Fruit fly (Drosophila melanogaster) whole organism, embryonic: ENCODE measurements around the gene CG18598.
A peak's percentile ranks its signal among the peaks of the same experiment; 100 is the strongest.

Experiments used
- Ada2b ChIP-seq: fragments of 200-800 bp; sonication (Bioruptor generic); IDR thresholded peaks from 2 replicates; pipeline ENCODE4 v1.3.6; 2022; ENCODE audit warnings: missing biosample characterization, missing genetic modification characterization
- Aef1 ChIP-seq: fragments of 200-800 bp; sonication (Bioruptor generic); IDR thresholded peaks from 3 replicates; pipeline ENCODE4 v1.3.6; 2022; ENCODE audit warnings: missing biosample characterization, missing genetic modification characterization
- CG11398 ChIP-seq: fragments of 200-800 bp; sonication (Bioruptor generic); optimal IDR thresholded peaks from 2 replicates; lab custom pipeline; 2016; ENCODE audit warnings: missing biosample characterization, missing genetic modification characterization
- CG11695 ChIP-seq: fragments of 200-800 bp; sonication (Bioruptor generic); IDR thresholded peaks from 3 replicates; pipeline ENCODE4 v1.3.6; 2022; ENCODE audit warnings: missing biosample characterization, missing genetic modification characterization
- CG12104 ChIP-seq: fragments of 200-800 bp; sonication (Bioruptor generic); optimal IDR thresholded peaks from 3 replicates; lab custom pipeline; 2016; ENCODE audit warnings: missing biosample characterization, missing genetic modification characterization
- CG15073 ChIP-seq: fragments of 200-800 bp; sonication (Bioruptor generic); optimal IDR thresholded peaks from 2 replicates; lab custom pipeline; 2016; ENCODE audit warnings: missing biosample characterization, missing genetic modification characterization
- CG15269 ChIP-seq: fragments of 200-800 bp; sonication (Bioruptor generic); optimal IDR thresholded peaks from 2 replicates; lab custom pipeline; 2018; ENCODE audit warnings: missing biosample characterization, mild to moderate bottlenecking, missing genetic modification characterization, moderate library complexity
- CG1603 ChIP-seq: fragments of 200-800 bp; sonication (Bioruptor generic); optimal IDR thresholded peaks from 2 replicates; lab custom pipeline; 2019; ENCODE audit warnings: missing biosample characterization, mild to moderate bottlenecking, missing genetic modification characterization, moderate library complexity
- CG17186 ChIP-seq: fragments of 200-800 bp; sonication (Bioruptor generic); optimal IDR thresholded peaks from 3 replicates; lab custom pipeline; 2017; ENCODE audit warnings: missing biosample characterization, missing genetic modification reagents, missing genetic modification characterization
- CG17328 ChIP-seq: fragments of 200-800 bp; sonication (Bioruptor generic); IDR thresholded peaks from 2 replicates; pipeline ENCODE4 v1.3.6; 2022; ENCODE audit warnings: missing biosample characterization, missing genetic modification characterization
- CG17361 ChIP-seq: fragments of 200-800 bp; sonication (Bioruptor generic); IDR thresholded peaks from 3 replicates; pipeline ENCODE4 v1.3.6; 2022; ENCODE audit warnings: missing biosample characterization, missing genetic modification characterization
- CG17612 ChIP-seq: fragments of 200-800 bp; sonication (Bioruptor generic); IDR thresholded peaks from 2 replicates; pipeline ENCODE4 v1.3.6; 2022; ENCODE audit warnings: missing biosample characterization, missing genetic modification characterization
- CG1792 ChIP-seq: fragments of 200-800 bp; sonication (Bioruptor generic); optimal IDR thresholded peaks from 2 replicates; lab custom pipeline; 2016; ENCODE audit warnings: missing biosample characterization, missing genetic modification characterization
- CG18262 ChIP-seq: fragments of 200-800 bp; optimal IDR thresholded peaks from 3 replicates; lab custom pipeline; 2019; ENCODE audit warnings: missing biosample characterization, mild to moderate bottlenecking, missing genetic modification characterization, moderate library complexity
- CG3065 ChIP-seq: fragments of 200-800 bp; sonication (Bioruptor generic); optimal IDR thresholded peaks from 2 replicates; lab custom pipeline; 2016; ENCODE audit warnings: missing biosample characterization, missing genetic modification characterization
- CG3163 ChIP-seq: fragments of 200-800 bp; sonication (Bioruptor generic); optimal IDR thresholded peaks from 3 replicates; lab custom pipeline; 2016; ENCODE audit warnings: missing biosample characterization, missing genetic modification characterization
- CG4328 ChIP-seq: fragments of 200-800 bp; sonication (Bioruptor generic); optimal IDR thresholded peaks from 3 replicates; lab custom pipeline; 2017; ENCODE audit warnings: missing biosample characterization, missing genetic modification reagents, missing genetic modification characterization
- CG43689 ChIP-seq: fragments of 200-800 bp; sonication (Bioruptor generic); IDR thresholded peaks from 2 replicates; pipeline ENCODE4 v1.3.6; 2022; ENCODE audit warnings: missing biosample characterization, missing genetic modification characterization
- CG4617 ChIP-seq: fragments of 200-800 bp; sonication (Bioruptor generic); optimal IDR thresholded peaks from 3 replicates; lab custom pipeline; 2016; ENCODE audit warnings: missing biosample characterization, missing genetic modification characterization, borderline replicate concordance
- CG4707 ChIP-seq: fragments of 200-800 bp; sonication (Bioruptor generic); optimal IDR thresholded peaks from 2 replicates; lab custom pipeline; 2018; ENCODE audit warnings: missing biosample characterization, mild to moderate bottlenecking, missing genetic modification characterization, moderate library complexity
- CG5180 ChIP-seq: fragments of 200-800 bp; sonication (Bioruptor generic); optimal IDR thresholded peaks from 3 replicates; lab custom pipeline; 2017; ENCODE audit warnings: missing biosample characterization, missing genetic modification characterization, mild to moderate bottlenecking, moderate library complexity, missing genetic modification reagents
- CG6683 ChIP-seq: fragments of 200-800 bp; sonication (Bioruptor generic); optimal IDR thresholded peaks from 2 replicates; lab custom pipeline; 2017; ENCODE audit warnings: missing biosample characterization, mild to moderate bottlenecking, missing genetic modification characterization, missing genetic modification reagents
- CG7839 ChIP-seq: fragments of 200-800 bp; sonication (Bioruptor generic); optimal IDR thresholded peaks from 3 replicates; lab custom pipeline; 2018; ENCODE audit warnings: missing biosample characterization, mild to moderate bottlenecking, missing genetic modification characterization, moderate library complexity
- CG8281 ChIP-seq: fragments of 200-800 bp; sonication (Bioruptor generic); optimal IDR thresholded peaks from 2 replicates; lab custom pipeline; 2018; ENCODE audit warnings: missing biosample characterization, mild to moderate bottlenecking, missing genetic modification characterization, moderate library complexity
- CG8924 ChIP-seq: fragments of 200-800 bp; optimal IDR thresholded peaks from 3 replicates; lab custom pipeline; 2019; ENCODE audit warnings: missing biosample characterization, mild to moderate bottlenecking, missing genetic modification characterization, moderate library complexity
- Dbx ChIP-seq: fragments of 200-800 bp; sonication (Bioruptor generic); IDR thresholded peaks from 3 replicates; pipeline ENCODE4 v1.3.6; 2022; ENCODE audit warnings: missing biosample characterization, missing genetic modification characterization
- Dll ChIP-seq: fragments of 200-800 bp; sonication (Bioruptor generic); IDR thresholded peaks from 4 replicates; pipeline ENCODE4 v1.3.6; 2022; ENCODE audit warnings: missing biosample characterization, missing genetic modification characterization; ENCODE audit not compliant: partially characterized antibody
- E2f1 ChIP-seq: fragments of 200-800 bp; sonication (Bioruptor generic); IDR thresholded peaks from 2 replicates; pipeline ENCODE4 v1.3.6; 2022; ENCODE audit warnings: missing biosample characterization, missing genetic modification characterization
- Ets65A ChIP-seq: fragments of 200-800 bp; sonication (Bioruptor generic); peaks from one replicate; lab custom pipeline; 2016; ENCODE audit warnings: missing biosample characterization, missing genetic modification characterization
- Fer2 ChIP-seq: fragments of 200-800 bp; sonication (Bioruptor generic); optimal IDR thresholded peaks from 2 replicates; lab custom pipeline; 2018; ENCODE audit warnings: missing biosample characterization, mild to moderate bottlenecking, missing genetic modification characterization, moderate library complexity
- H15 ChIP-seq: fragments of 200-800 bp; sonication (Bioruptor generic); IDR thresholded peaks from 3 replicates; pipeline ENCODE4 v1.3.6; 2022; ENCODE audit warnings: missing biosample characterization, missing genetic modification characterization
- Hmx ChIP-seq: fragments of 200-800 bp; sonication (Bioruptor generic); optimal IDR thresholded peaks from 2 replicates; lab custom pipeline; 2016; ENCODE audit warnings: missing biosample characterization, missing genetic modification characterization
- Hr78 ChIP-seq, 2 experiments: fragments of 200-800 bp in 1 of 2; fragments of >200 bp in 1 of 2; sonication (Bioruptor generic) in 1 of 2; optimal IDR thresholded peaks; 2 replicates each; lab custom pipeline; 2017 to 2019; ENCODE audit warnings: missing biosample characterization in 2 of 2, missing genetic modification characterization in 2 of 2, mild to moderate bottlenecking in 1 of 2, moderate library complexity in 1 of 2
- Kr ChIP-seq: fragments of 200-800 bp; sonication (Bioruptor generic); optimal IDR thresholded peaks from 2 replicates; lab custom pipeline; 2017; ENCODE audit warnings: missing biosample characterization, mild to moderate bottlenecking, missing genetic modification characterization
- Meics ChIP-seq: fragments of 200-800 bp; sonication (Bioruptor generic); optimal IDR thresholded peaks from 2 replicates; lab custom pipeline; 2017; ENCODE audit warnings: missing biosample characterization, mild to moderate bottlenecking, missing genetic modification characterization
- Sin3A ChIP-seq: fragments of >200 bp; optimal IDR thresholded peaks from 2 replicates; lab custom pipeline; 2018
- Usf ChIP-seq: fragments of 200-800 bp; sonication (Bioruptor generic); optimal IDR thresholded peaks from 2 replicates; lab custom pipeline; 2017; ENCODE audit warnings: missing genotype, missing biosample characterization, missing genetic modification characterization
- crp ChIP-seq, 2 experiments: fragments of 200-800 bp; sonication (Bioruptor generic); optimal IDR thresholded peaks; 2 replicates in 1 of 2; 3 replicates in 1 of 2; lab custom pipeline; 2017; ENCODE audit warnings: missing biosample characterization in 2 of 2, missing genetic modification characterization in 2 of 2, mild to moderate bottlenecking in 1 of 2, moderate library complexity in 1 of 2
- eve ChIP-seq, 2 experiments: fragments of >200 bp; optimal IDR thresholded peaks; 2 replicates each; lab custom pipeline; 2017; ENCODE audit warnings: missing biosample characterization in 2 of 2, missing genetic modification characterization in 2 of 2
- grn ChIP-seq: fragments of 200-800 bp; sonication (Bioruptor generic); optimal IDR thresholded peaks from 3 replicates; lab custom pipeline; 2017; ENCODE audit warnings: missing biosample characterization, missing genetic modification characterization
- hkb ChIP-seq, 2 experiments: fragments of 200-800 bp in 1 of 2; fragments of >200 bp in 1 of 2; sonication (Bioruptor generic) in 1 of 2; IDR thresholded peaks in 1 of 2; optimal IDR thresholded peaks in 1 of 2; 2 replicates each; pipeline versions ENCODE4 v1.3.6 to Lab custom; 2017 to 2022; ENCODE audit warnings: missing biosample characterization in 1 of 2, missing genetic modification characterization in 1 of 2
- mirr ChIP-seq: fragments of 200-800 bp; sonication (Bioruptor generic); optimal IDR thresholded peaks from 3 replicates; lab custom pipeline; 2018; ENCODE audit warnings: missing biosample characterization, mild to moderate bottlenecking, missing genetic modification characterization
- schlank ChIP-seq: fragments of 200-800 bp; sonication (Bioruptor generic); optimal IDR thresholded peaks from 2 replicates; lab custom pipeline; 2018; ENCODE audit warnings: missing biosample characterization, mild to moderate bottlenecking, missing genetic modification characterization
- sens ChIP-seq: fragments of 200-800 bp; sonication (Bioruptor generic); peaks from one replicate; lab custom pipeline; 2016; ENCODE audit warnings: missing biosample characterization, missing genetic modification characterization
- slp2 ChIP-seq: fragments of 200-800 bp; sonication (Bioruptor generic); optimal IDR thresholded peaks from 2 replicates; lab custom pipeline; 2016; ENCODE audit warnings: missing biosample characterization, missing genetic modification characterization
- tna ChIP-seq: fragments of 200-800 bp; sonication (Bioruptor generic); IDR thresholded peaks from 2 replicates; pipeline ENCODE4 v1.3.6; 2022; ENCODE audit warnings: missing biosample characterization, missing genetic modification characterization; ENCODE audit not compliant: partially characterized antibody
- wdn ChIP-seq: fragments of 200-800 bp; sonication (Bioruptor generic); IDR thresholded peaks from 2 replicates; pipeline ENCODE4 v1.3.6; 2022; ENCODE audit warnings: missing biosample characterization, missing genetic modification characterization

The CG18598 gene

DNA sequence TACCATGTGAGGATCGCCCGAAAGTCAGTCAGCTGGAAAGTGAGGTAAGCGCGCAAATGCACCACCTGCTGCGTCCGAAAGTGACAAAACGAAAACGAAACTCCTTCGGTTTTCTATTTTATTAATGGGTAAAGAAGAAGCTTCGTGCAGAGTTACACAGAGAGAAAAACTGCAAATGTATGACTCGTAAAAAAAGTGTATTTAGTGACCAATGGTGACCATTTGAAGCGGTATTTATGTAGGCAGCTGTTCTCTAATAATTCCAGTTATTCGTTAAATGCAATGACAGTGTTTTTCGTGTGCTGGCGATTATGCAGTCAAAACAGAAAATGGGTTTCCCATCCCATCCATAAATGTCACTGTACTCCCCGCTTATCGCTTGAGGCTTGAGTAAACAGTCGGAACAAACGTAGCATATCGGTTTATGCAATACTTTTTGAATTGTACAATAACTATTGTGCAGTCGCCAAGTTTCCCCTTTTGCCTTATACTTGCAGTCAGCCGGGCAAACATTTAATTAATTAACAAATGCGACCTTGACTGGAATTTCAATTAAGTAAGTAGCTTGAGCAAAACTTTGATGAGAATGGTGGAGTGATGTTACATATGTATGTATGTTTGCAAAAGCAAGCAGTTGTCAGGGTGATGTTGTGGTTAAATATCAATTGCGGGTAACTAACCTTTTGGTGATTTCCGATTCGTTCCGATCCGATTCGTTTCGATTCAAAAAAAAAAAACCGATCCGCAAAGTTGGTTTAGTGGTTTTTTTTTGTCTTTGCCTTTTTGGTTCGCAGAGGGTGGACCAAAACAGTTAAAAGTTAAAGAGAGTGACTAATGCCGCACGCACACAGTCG lies 46.8 kb downstream of the CG18598 start (continued):
- TF ChIP-seq CG8924 (tag; lab: Kevin White, UChicago): peak; percentile 12
- TF ChIP-seq CG3065: no peak
- peak; percentile 7 for TF ChIP-seq CG11398 (GFP tag; lab: Kevin White, UChicago)
- TF ChIP-seq CG5180 (GFP tag; lab: Kevin White, UChicago): no peak
- TF ChIP-seq Ada2b (GFP tag; lab: Robert Waterston, UW): no peak
- 0 out of 3 replicates have a peak, but pooled peaks have one; percentile 16 for TF ChIP-seq CG17361 (GFP tag; lab: Robert Waterston, UW)
- TF ChIP-seq CG18262 (tag; lab: Kevin White, UChicago): peak; percentile 22
- no peak for TF ChIP-seq CG15073 (GFP tag; lab: Kevin White, UChicago)
- no peak for TF ChIP-seq Kr (GFP tag; lab: Kevin White, UChicago)
- TF ChIP-seq Meics: no peak
- TF ChIP-seq eve (GFP tag; optimal IDR thresholded peaks at IDR 0.05; lab: Kevin White, UChicago): peak in 1 of 2 experiments; percentile 23
- TF ChIP-seq slp2 (GFP tag; lab: Kevin White, UChicago): no peak
- 0 out of 3 replicates have a peak, but pooled peaks have one; percentile 36 for TF ChIP-seq H15 (GFP tag; lab: Robert Waterston, UW)
- no peak for TF ChIP-seq CG15269
- no peak for TF ChIP-seq CG1792 (GFP tag; lab: Kevin White, UChicago)
- TF ChIP-seq grn (GFP tag; lab: Kevin White, UChicago): no peak
- TF ChIP-seq sens (GFP tag; lab: Kevin White, UChicago): peak; percentile 91
- TF ChIP-seq Hmx (GFP tag; lab: Kevin White, UChicago): no peak
- TF ChIP-seq CG11695 (GFP tag; lab: Robert Waterston, UW): 0 out of 3 replicates have a peak, but pooled peaks have one; percentile 12
- no peak for TF ChIP-seq hkb (optimal IDR thresholded peaks at IDR 0.05; lab: Kevin White, UChicago)
- TF ChIP-seq hkb (GFP tag; IDR thresholded peaks at IDR 0.05; lab: Robert Waterston, UW): 0 out of 2 replicates have a peak, but pooled peaks have one; percentile 7

- TF ChIP-seq Aef1 (GFP tag; lab: Robert Waterston, UW): peak; percentile 72
- no peak for TF ChIP-seq CG17186 (GFP tag; lab: Kevin White, UChicago)
- 0 out of 4 replicates have a peak, but pooled peaks have one; percentile 5 for TF ChIP-seq Dll (GFP tag; lab: Robert Waterston, UW)
- TF ChIP-seq CG6683 (GFP tag; lab: Kevin White, UChicago): no peak
- TF ChIP-seq CG12104: no peak
- TF ChIP-seq Dbx (GFP tag; lab: Robert Waterston, UW): peak; percentile 54; the same call in 2 of the 3 replicates
- peak; percentile 61 for TF ChIP-seq Ets65A
- TF ChIP-seq Sin3A: no peak
- TF ChIP-seq Hr78 (GFP tag; optimal IDR thresholded peaks at IDR 0.05; lab: Kevin White, UChicago): peak in 1 of 2 experiments; percentile 43
- TF ChIP-seq E2f1 (GFP tag; lab: Robert Waterston, UW): no peak
- peak; percentile 46 for TF ChIP-seq CG4617 (GFP tag; lab: Kevin White, UChicago)
- no peak for TF ChIP-seq crp (GFP tag; optimal IDR thresholded peaks at IDR 0.05; lab: Kevin White, UChicago)
- no peak for TF ChIP-seq CG8281 (tag; lab: Kevin White, UChicago)
- TF ChIP-seq CG7839: peak; percentile 4
- no peak for TF ChIP-seq wdn (GFP tag; lab: Robert Waterston, UW)
- TF ChIP-seq Fer2: no peak
- peak; percentile 31 for TF ChIP-seq Meics
- no peak for TF ChIP-seq tna (GFP tag; lab: Robert Waterston, UW)
- TF ChIP-seq CG17328 (GFP tag; lab: Robert Waterston, UW): peak; percentile 44; the same call in 1 of the 2 replicates
- no peak for TF ChIP-seq CG17612 (GFP tag; lab: Robert Waterston, UW)
- no peak for TF ChIP-seq CG4328 (GFP tag; lab: Kevin White, UChicago)
- no peak for TF ChIP-seq CG4707 (GFP tag; lab: Kevin White, UChicago)
- TF ChIP-seq mirr (GFP tag; lab: Kevin White, UChicago): peak; percentile 60
- no peak for TF ChIP-seq schlank (tag; lab: Kevin White, UChicago)
- no peak for TF ChIP-seq CG43689 (GFP tag; lab: Robert Waterston, UW)
- no peak for TF ChIP-seq CG1603
- no peak for TF ChIP-seq Usf (GFP tag; lab: Kevin White, UChicago)
- peak; percentile 22 for TF ChIP-seq CG3163 (GFP tag; lab: Kevin White, UChicago)
Observed at dm6 chr3R:18298298-18298899, 47.5 kb downstream of the CG18598 start.
